Worm (Caenorhabditis elegans) whole organism, late embryonic: ENCODE measurements around the gene rpt-1.

Experiments
- F13H6.1 ChIP-seq: sonication (generic microtip); optimal IDR thresholded peaks from 2 replicates; lab custom pipeline; 2016; ENCODE audit warnings: missing genetic modification characterization, missing compliant biosample characterization
- ceh-45 ChIP-seq: fragments of 200-800 bp; sonication (Bioruptor generic); IDR thresholded peaks from 2 replicates; pipeline ENCODE4 v1.3.6; 2022; ENCODE audit warnings: missing genetic modification reagents, missing genetic modification characterization, missing compliant biosample characterization
- dve-1 ChIP-seq: sonication (generic microtip); optimal IDR thresholded peaks from 2 replicates; lab custom pipeline; 2017; ENCODE audit warnings: antibody characterized with exemption, mild to moderate bottlenecking, missing genetic modification characterization, missing compliant biosample characterization
- hlh-15 ChIP-seq: sonication (generic microtip); optimal IDR thresholded peaks from 2 replicates; lab custom pipeline; 2016; ENCODE audit warnings: missing genetic modification characterization, missing compliant biosample characterization
- pat-9 ChIP-seq: fragments of 200-800 bp; sonication (Bioruptor generic); optimal IDR thresholded peaks from 2 replicates; lab custom pipeline; 2018; ENCODE audit warnings: mild to moderate bottlenecking, missing genetic modification characterization, moderate library complexity, missing compliant biosample characterization
- pha-4 ChIP-seq: fragments of 150-350 bp; optimal IDR thresholded peaks from 2 replicates; lab custom pipeline; 2018; ENCODE audit warnings: missing biosample characterization, missing genetic modification reagents, missing genetic modification characterization
- ref-2 ChIP-seq: sonication (generic microtip); optimal IDR thresholded peaks from 2 replicates; lab custom pipeline; 2016; ENCODE audit warnings: missing genetic modification characterization, missing compliant biosample characterization
- rnt-1 ChIP-seq: sonication (generic microtip); optimal IDR thresholded peaks from 2 replicates; lab custom pipeline; 2016; ENCODE audit warnings: missing genetic modification characterization, missing compliant biosample characterization
- syd-9 ChIP-seq: sonication (generic microtip); optimal IDR thresholded peaks from 2 replicates; lab custom pipeline; 2016; ENCODE audit warnings: mild to moderate bottlenecking, missing genetic modification characterization, moderate library complexity, missing compliant biosample characterization

DNA sequence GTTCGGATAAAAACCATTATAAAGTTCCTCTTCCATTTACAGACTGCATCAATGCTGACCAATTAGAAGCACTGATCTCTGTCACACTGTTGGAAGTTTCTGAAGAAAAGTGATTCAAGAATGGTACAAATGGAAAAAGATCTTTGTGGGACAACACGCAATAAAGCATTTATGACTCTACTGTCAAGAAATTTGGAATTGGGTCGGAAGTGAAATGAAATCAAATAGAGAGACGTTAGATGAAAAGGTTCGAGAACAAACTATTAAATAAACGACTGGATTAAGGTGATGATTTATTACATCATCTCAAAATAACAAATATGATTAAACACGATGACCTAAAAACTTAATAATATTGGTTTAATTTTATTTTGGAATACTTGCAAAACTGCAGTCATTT lies 24.3 kb upstream of the rpt-1 start, which contains the start of gene F57F5.3:
- TF ChIP-seq rnt-1 (tag; lab: Kevin White, UChicago) (no peak), dve-1 (tag; lab: Kevin White, UChicago) (no peak), pat-9 (tag; lab: Kevin White, UChicago) (no peak), ref-2 (no peak), F13H6.1 (no peak), syd-9 (tag; lab: Kevin White, UChicago) (no peak), pha-4 (tag; lab: Kevin White, UChicago) (no peak), hlh-15 (tag; lab: Kevin White, UChicago) (no peak), ceh-45 (GFP tag; lab: Robert Waterston, UW) (no peak)
